Worm (Caenorhabditis elegans): Measurements from ENCODE around the gene ragc-1.

DNA sequence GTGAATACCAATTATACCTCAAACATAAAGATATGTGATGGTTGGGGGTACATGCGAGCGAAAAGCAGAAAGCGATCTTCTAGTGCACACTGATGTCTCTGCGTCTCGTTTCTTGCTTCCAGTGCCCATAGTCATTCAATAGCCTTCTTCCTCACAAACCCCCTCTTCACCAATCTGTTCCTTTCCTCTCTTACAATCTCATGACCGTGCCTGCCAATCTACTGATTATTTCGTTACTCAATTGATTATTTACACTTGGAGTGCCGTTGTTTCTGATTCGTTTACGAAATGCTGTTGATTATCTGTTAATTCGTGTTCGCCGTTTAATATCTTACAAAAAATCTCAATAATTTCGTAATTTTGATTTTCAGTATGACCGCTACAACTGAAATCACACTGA lies 19.9 kb downstream of the ragc-1 start:
- no peak for TF ChIP-seq ets-4 (tag; optimal IDR thresholded peaks at IDR 0.05)
- no peak for TF ChIP-seq syd-9 (tag; optimal IDR thresholded peaks at IDR 0.05)
- no peak for TF ChIP-seq lim-6 (tag; optimal IDR thresholded peaks at IDR 0.05)
- no peak for TF ChIP-seq sox-2 (GFP tag; IDR thresholded peaks at IDR 0.05)
- TF ChIP-seq fkh-10 (GFP tag; optimal IDR thresholded peaks at IDR 0.05), result no peak
- no peak for TF ChIP-seq ceh-18 (tag; optimal IDR thresholded peaks at IDR 0.05)
- TF ChIP-seq hlh-8 (tag; optimal IDR thresholded peaks at IDR 0.05), result no peak
- TF ChIP-seq madf-2 (tag; optimal IDR thresholded peaks at IDR 0.05), result no peak

Measured in whole organism, late embryonic.